Worm (Caenorhabditis elegans) whole organism, L4/young adult: ENCODE data around the gene Y41D4B.1.

ENCODE experiments used
- W03F9.2 ChIP-seq: fragments of 150-350 bp; optimal IDR thresholded peaks from 2 replicates; lab custom pipeline; 2014; ENCODE audit warnings: missing biosample characterization, missing genetic modification characterization
- him-1 ChIP-seq: sonication (generic microtip); optimal IDR thresholded peaks from 2 replicates; lab custom pipeline; 2016; ENCODE audit warnings: missing genotype, missing genetic modification reagents, missing genetic modification characterization, missing compliant biosample characterization

- TF ChIP-seq him-1 (tag; lab: Kevin White, UChicago) (no peak), W03F9.2 (tag; lab: Kevin White, UChicago) (no peak)
Observed at ce11 chrIV:1623712-1624111, 48.8 kb upstream of the Y41D4B.1 start, which contains the start of gene nhr-87.
